2 fruit fly cellular contexts compared by ENCODE assay signal in the genomic region with DNA sequence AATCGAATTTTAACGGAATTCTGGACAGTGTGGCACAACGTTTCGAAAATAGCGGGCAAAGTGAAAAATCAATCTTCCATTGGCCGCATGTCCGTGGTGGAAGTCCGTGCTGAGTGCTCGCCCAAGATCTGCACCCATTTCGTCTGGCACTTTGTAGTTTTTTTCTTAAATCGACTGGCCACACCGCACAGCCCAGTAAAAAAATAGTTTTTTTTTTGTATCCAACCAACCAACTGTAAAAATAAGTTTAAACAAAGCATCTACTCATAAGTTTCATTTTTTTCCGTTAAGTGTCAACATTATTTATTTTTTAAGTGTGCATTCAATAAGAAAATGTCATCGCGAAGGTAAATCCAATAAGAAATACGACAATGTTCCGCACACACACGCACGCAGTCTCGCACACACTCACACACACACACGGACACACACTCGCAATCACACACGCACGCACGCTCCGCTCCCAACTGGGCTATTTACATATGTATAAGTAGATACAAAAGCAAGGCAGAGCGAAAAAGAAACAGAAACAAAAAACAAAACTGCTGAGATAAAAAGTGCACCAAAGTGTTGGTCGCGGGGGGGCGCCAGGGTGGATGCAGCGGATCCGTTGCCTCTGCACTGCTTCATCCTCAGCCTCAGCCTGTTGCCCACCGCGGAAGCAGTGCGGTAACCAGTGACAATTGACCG.
TF ChIP-seq lines count a peak whose summit lies in the region.

A gene (plus strand): TSS at position 163 of the 690 bp plus-strand sequence.

TF ChIP-seq in whole organism, embryonic, 481 proteins besides CTCF, POLR2A, EP300 and RAD21 (continued from another document and continues in another):
- TF ChIP-seq scrt (GFP tag; optimal IDR thresholded peaks at IDR 0.05; lab: Kevin White, UChicago) = no peak
- TF ChIP-seq usp (GFP tag; optimal IDR thresholded peaks at IDR 0.05; lab: Kevin White, UChicago) = no peak
- TF ChIP-seq Spps (tag; optimal IDR thresholded peaks at IDR 0.05; lab: Kevin White, UChicago) = no peak
- TF ChIP-seq dmrt11E (tag; optimal IDR thresholded peaks at IDR 0.05; lab: Kevin White, UChicago) = no peak
- TF ChIP-seq Dll (GFP tag; IDR thresholded peaks at IDR 0.05; lab: Robert Waterston, UW; ENCODE audit: partially characterized antibody) = no peak
- peak; percentile 48 for TF ChIP-seq CG8924 (tag; optimal IDR thresholded peaks at IDR 0.05; lab: Kevin White, UChicago)
- TF ChIP-seq zfh1 (GFP tag; IDR thresholded peaks at IDR 0.05; lab: Robert Waterston, UW) = peak; percentile 54; the same call in 2 of the 3 replicates
- TF ChIP-seq her (GFP tag; optimal IDR thresholded peaks at IDR 0.05; lab: Kevin White, UChicago) = peak; percentile 63
- no peak for TF ChIP-seq CG10565 (GFP tag; optimal IDR thresholded peaks at IDR 0.05; lab: Kevin White, UChicago)
- TF ChIP-seq pfk (GFP tag; optimal IDR thresholded peaks at IDR 0.05; lab: Kevin White, UChicago) = no peak
- peak; percentile 71 for TF ChIP-seq gro (GFP tag; optimal IDR thresholded peaks at IDR 0.05; lab: Kevin White, UChicago)
- TF ChIP-seq CG12104 (GFP tag; optimal IDR thresholded peaks at IDR 0.05; lab: Kevin White, UChicago) = no peak
- peak; percentile 96 for TF ChIP-seq pzg (GFP tag; optimal IDR thresholded peaks at IDR 0.05; lab: Kevin White, UChicago)
- no peak for TF ChIP-seq CG10209 (GFP tag; optimal IDR thresholded peaks at IDR 0.05; lab: Kevin White, UChicago)
- no peak for TF ChIP-seq pros (GFP tag; optimal IDR thresholded peaks at IDR 0.05; lab: Kevin White, UChicago)
- TF ChIP-seq CG17612 (GFP tag; IDR thresholded peaks at IDR 0.05; lab: Robert Waterston, UW) = no peak
- peak in 1 of 3 experiments; percentile 60 for TF ChIP-seq lola (GFP tag; optimal IDR thresholded peaks at IDR 0.05; lab: Kevin White, UChicago)
- 0 out of 2 replicates have a peak, but pooled peaks have one; percentile 5 for TF ChIP-seq CG10321 (GFP tag; IDR thresholded peaks at IDR 0.05; lab: Robert Waterston, UW)
- TF ChIP-seq CG31388 (GFP tag; optimal IDR thresholded peaks at IDR 0.05; lab: Kevin White, UChicago) = no peak
- no peak for TF ChIP-seq CG14860 (GFP tag; IDR thresholded peaks at IDR 0.05; lab: Robert Waterston, UW; ENCODE audit: partially characterized antibody)
- no peak for TF ChIP-seq ap (GFP tag; IDR thresholded peaks at IDR 0.05; lab: Robert Waterston, UW)
- TF ChIP-seq GATAe (GFP tag; conservative IDR thresholded peaks at IDR 0.05; lab: Robert Waterston, UW) = no peak
- TF ChIP-seq exex (tag; optimal IDR thresholded peaks at IDR 0.05; lab: Kevin White, UChicago) = no peak
- no peak for TF ChIP-seq fd102C (GFP tag; optimal IDR thresholded peaks at IDR 0.05; lab: Kevin White, UChicago)
- TF ChIP-seq CG31441 (GFP tag; IDR thresholded peaks at IDR 0.05; lab: Robert Waterston, UW) = no peak
- TF ChIP-seq pho (GFP tag; optimal IDR thresholded peaks at IDR 0.05; lab: Kevin White, UChicago) = peak; percentile 46
- TF ChIP-seq CG10274 (GFP tag; optimal IDR thresholded peaks at IDR 0.05; lab: Kevin White, UChicago) = no peak
- peak; percentile 16 for TF ChIP-seq Dek (tag; optimal IDR thresholded peaks at IDR 0.05; lab: Kevin White, UChicago)
- no peak for TF ChIP-seq oc (tag; optimal IDR thresholded peaks at IDR 0.05; lab: Kevin White, UChicago)
- TF ChIP-seq Ptx1 (GFP tag; IDR thresholded peaks at IDR 0.05; lab: Robert Waterston, UW) = no peak
- no peak for TF ChIP-seq unpg (GFP tag; optimal IDR thresholded peaks at IDR 0.05; lab: Kevin White, UChicago)
- TF ChIP-seq ranshi (GFP tag; IDR thresholded peaks at IDR 0.05; lab: Robert Waterston, UW) = no peak
- TF ChIP-seq ara (GFP tag; IDR thresholded peaks at IDR 0.05; lab: Robert Waterston, UW) = no peak
- no peak for TF ChIP-seq tgo (GFP tag; IDR thresholded peaks at IDR 0.05; lab: Robert Waterston, UW)
- TF ChIP-seq NC2β (GFP tag; optimal IDR thresholded peaks at IDR 0.05; lab: Kevin White, UChicago) = peak; percentile 44
- peak; percentile 75 for TF ChIP-seq CG9932 (GFP tag; IDR thresholded peaks at IDR 0.05; lab: Robert Waterston, UW)
- TF ChIP-seq pnt (GFP tag; optimal IDR thresholded peaks at IDR 0.05; lab: Kevin White, UChicago) = peak; percentile 14
- TF ChIP-seq ind (GFP tag; optimal IDR thresholded peaks at IDR 0.05; lab: Kevin White, UChicago) = peak; percentile 32
- TF ChIP-seq gcm (GFP tag; optimal IDR thresholded peaks at IDR 0.05; lab: Kevin White, UChicago) = no peak
- TF ChIP-seq CG13296 (GFP tag; optimal IDR thresholded peaks at IDR 0.05; lab: Kevin White, UChicago) = no peak
- peak; percentile 29 for TF ChIP-seq grau (tag; optimal IDR thresholded peaks at IDR 0.05; lab: Kevin White, UChicago)
- peak; percentile 91 for TF ChIP-seq CG8478 (optimal IDR thresholded peaks at IDR 0.05; lab: Kevin White, UChicago)
- TF ChIP-seq schlank (tag; optimal IDR thresholded peaks at IDR 0.05; lab: Kevin White, UChicago) = no peak
- peak; percentile 12 to 72 for TF ChIP-seq Trl (optimal IDR thresholded peaks at IDR 0.05; lab: Kevin White, UChicago)
- TF ChIP-seq Trl (GFP tag; optimal IDR thresholded peaks at IDR 0.05; lab: Kevin White, UChicago) = peak; percentile 39
- TF ChIP-seq jing (GFP tag; optimal IDR thresholded peaks at IDR 0.05; lab: Kevin White, UChicago) = no peak
- no peak; the same call in 1 of the 2 replicates for TF ChIP-seq CG9215 (GFP tag; IDR thresholded peaks at IDR 0.05; lab: Robert Waterston, UW)
- TF ChIP-seq BEAF-32 (GFP tag; optimal IDR thresholded peaks at IDR 0.05; lab: Kevin White, UChicago) = peak; percentile 55
- TF ChIP-seq CG11504 (tag; optimal IDR thresholded peaks at IDR 0.05; lab: Kevin White, UChicago) = no peak
- no peak for TF ChIP-seq CG10147 (GFP tag; optimal IDR thresholded peaks at IDR 0.05; lab: Kevin White, UChicago)
- peak; percentile 29 for TF ChIP-seq emc (GFP tag; optimal IDR thresholded peaks at IDR 0.05; lab: Kevin White, UChicago)
- TF ChIP-seq Jarid2 (GFP tag; optimal IDR thresholded peaks at IDR 0.05; lab: Kevin White, UChicago) = no peak
- no peak for TF ChIP-seq tio (GFP tag; optimal IDR thresholded peaks at IDR 0.05; lab: Kevin White, UChicago)
- no peak for TF ChIP-seq pb (GFP tag; optimal IDR thresholded peaks at IDR 0.05; lab: Kevin White, UChicago)
- peak; percentile 25 for TF ChIP-seq CG13775 (GFP tag; optimal IDR thresholded peaks at IDR 0.05; lab: Kevin White, UChicago)
- TF ChIP-seq luna (GFP tag; optimal IDR thresholded peaks at IDR 0.05; lab: Kevin White, UChicago) = no peak
- TF ChIP-seq maf-S (GFP tag; optimal IDR thresholded peaks at IDR 0.05; lab: Kevin White, UChicago) = peak; percentile 38
- TF ChIP-seq CG13123 (GFP tag; optimal IDR thresholded peaks at IDR 0.05; lab: Kevin White, UChicago) = no peak
- peak; percentile 11; the same call in 1 of the 2 replicates for TF ChIP-seq CG6272 (GFP tag; IDR thresholded peaks at IDR 0.05; lab: Robert Waterston, UW)
- no peak for TF ChIP-seq CG8388 (GFP tag; optimal IDR thresholded peaks at IDR 0.05; lab: Kevin White, UChicago)
- peak; percentile 23 for TF ChIP-seq Nf-YB (GFP tag; optimal IDR thresholded peaks at IDR 0.05; lab: Kevin White, UChicago)
- TF ChIP-seq D (optimal IDR thresholded peaks at IDR 0.05; lab: Kevin White, UChicago) = no peak
- no peak for TF ChIP-seq D (GFP tag; optimal IDR thresholded peaks at IDR 0.05; lab: Kevin White, UChicago)

TF ChIP-seq in whole organism, prepupa, 60 proteins besides CTCF, POLR2A, EP300 and RAD21 (continued from another document):
- TF ChIP-seq CG32006 (GFP tag; optimal IDR thresholded peaks at IDR 0.05; lab: Kevin White, UChicago) (peak; percentile 53), fd85E (GFP tag; optimal IDR thresholded peaks at IDR 0.05; lab: Kevin White, UChicago) (peak; percentile 27), CG11902 (GFP tag; optimal IDR thresholded peaks at IDR 0.05; lab: Kevin White, UChicago) (no peak), Sox14 (GFP tag; optimal IDR thresholded peaks at IDR 0.05; lab: Kevin White, UChicago) (peak; percentile 43), svp (GFP tag; lab: Kevin White, UChicago) (peak; percentile 46), Met (GFP tag; optimal IDR thresholded peaks at IDR 0.05; lab: Kevin White, UChicago) (peak; percentile 37), CG3919 (GFP tag; optimal IDR thresholded peaks at IDR 0.05; lab: Kevin White, UChicago) (peak; percentile 61), CG16779 (tag; optimal IDR thresholded peaks at IDR 0.05; lab: Kevin White, UChicago) (peak; percentile 96), CG1621 (tag; optimal IDR thresholded peaks at IDR 0.05; lab: Kevin White, UChicago) (peak; percentile 93), CG7368 (GFP tag; optimal IDR thresholded peaks at IDR 0.05; lab: Kevin White, UChicago) (peak; percentile 67), pdm3 (GFP tag; optimal IDR thresholded peaks at IDR 0.05; lab: Kevin White, UChicago) (peak; percentile 57), CG6163 (GFP tag; IDR thresholded peaks at IDR 0.05; lab: Robert Waterston, UW) (peak; percentile 95), lz (GFP tag; optimal IDR thresholded peaks at IDR 0.05; lab: Kevin White, UChicago) (peak; percentile 28)
